Worm (Caenorhabditis elegans) whole organism, L3 larva: ENCODE measurements around the gene let-19.

Experiments
- R02D3.7 ChIP-seq: fragments of 150-350 bp; optimal IDR thresholded peaks from 2 replicates; lab custom pipeline; 2014; ENCODE audit warnings: missing biosample characterization, missing genetic modification characterization
- aly-2 ChIP-seq: fragments of 150-350 bp; optimal IDR thresholded peaks from 2 replicates; lab custom pipeline; 2014; ENCODE audit warnings: missing biosample characterization, missing genetic modification characterization
- ama-1 ChIP-seq: fragments of 150-350 bp; optimal IDR thresholded peaks from 2 replicates; lab custom pipeline; 2018
- ceh-16 ChIP-seq: sonication (generic microtip); optimal IDR thresholded peaks from 2 replicates; lab custom pipeline; 2017; ENCODE audit warnings: missing biosample characterization, missing genetic modification characterization
- ceh-82 ChIP-seq: fragments of 150-350 bp; optimal IDR thresholded peaks from 2 replicates; lab custom pipeline; 2014; ENCODE audit warnings: missing biosample characterization, missing genetic modification characterization
- ceh-9 ChIP-seq: sonication (generic microtip); optimal IDR thresholded peaks from 2 replicates; lab custom pipeline; 2018; ENCODE audit warnings: missing biosample characterization, missing genetic modification characterization
- egl-5 ChIP-seq: fragments of 150-350 bp; optimal IDR thresholded peaks from 2 replicates; lab custom pipeline; 2017; ENCODE audit warnings: missing biosample characterization, missing genetic modification reagents, missing genetic modification characterization, inconsistent platforms
- elt-1 ChIP-seq: fragments of 150-350 bp; optimal IDR thresholded peaks from 2 replicates; lab custom pipeline; 2014; ENCODE audit warnings: missing biosample characterization, missing genetic modification characterization
- elt-2 ChIP-seq: sonication (generic microtip); optimal IDR thresholded peaks from 2 replicates; lab custom pipeline; 2016; ENCODE audit warnings: missing genetic modification reagents, mild to moderate bottlenecking, missing genetic modification characterization, missing compliant biosample characterization
- eor-1 ChIP-seq, 2 experiments: fragments of 150-350 bp; optimal IDR thresholded peaks; 2 replicates each; lab custom pipeline; 2014 to 2018; ENCODE audit warnings: missing biosample characterization in 2 of 2, missing genetic modification characterization in 2 of 2
- fkh-10 ChIP-seq: sonication (generic microtip); optimal IDR thresholded peaks from 2 replicates; lab custom pipeline; 2017; ENCODE audit warnings: missing biosample characterization, missing genetic modification reagents, missing genetic modification characterization
- fos-1 ChIP-seq: fragments of 150-350 bp; optimal IDR thresholded peaks from 2 replicates; lab custom pipeline; 2014; ENCODE audit warnings: missing biosample characterization, missing genetic modification characterization
- lin-15B ChIP-seq: fragments of 150-350 bp; optimal IDR thresholded peaks from 2 replicates; lab custom pipeline; 2014; ENCODE audit warnings: missing biosample characterization, missing genetic modification characterization
- lin-39 ChIP-seq: fragments of 150-350 bp; optimal IDR thresholded peaks from 2 replicates; lab custom pipeline; 2018; ENCODE audit warnings: missing biosample characterization, missing genetic modification reagents, missing genetic modification characterization
- lsy-12 ChIP-seq: sonication (generic microtip); optimal IDR thresholded peaks from 2 replicates; lab custom pipeline; 2016; ENCODE audit warnings: mild to moderate bottlenecking, missing genetic modification characterization, missing compliant biosample characterization
- mdl-1 ChIP-seq: fragments of 150-350 bp; optimal IDR thresholded peaks from 2 replicates; lab custom pipeline; 2014; ENCODE audit warnings: missing biosample characterization, missing genetic modification characterization
- mml-1 ChIP-seq: fragments of 150-350 bp; sonication (generic microtip); optimal IDR thresholded peaks from 3 replicates; lab custom pipeline; 2014; ENCODE audit warnings: missing biosample characterization, missing genetic modification characterization
- nhr-11 ChIP-seq: fragments of 150-350 bp; optimal IDR thresholded peaks from 2 replicates; lab custom pipeline; 2014; ENCODE audit warnings: missing biosample characterization, missing genetic modification characterization
- nhr-12 ChIP-seq: fragments of 150-350 bp; optimal IDR thresholded peaks from 2 replicates; lab custom pipeline; 2014; ENCODE audit warnings: missing biosample characterization, missing genetic modification characterization
- nhr-23 ChIP-seq: fragments of 150-350 bp; optimal IDR thresholded peaks from 2 replicates; lab custom pipeline; 2014; ENCODE audit warnings: missing biosample characterization, missing genetic modification reagents, missing genetic modification characterization
- nhr-237 ChIP-seq: fragments of 150-350 bp; optimal IDR thresholded peaks from 2 replicates; lab custom pipeline; 2014; ENCODE audit warnings: missing biosample characterization, missing genetic modification characterization
- nhr-25 ChIP-seq: sonication (generic microtip); optimal IDR thresholded peaks from 2 replicates; lab custom pipeline; 2017; ENCODE audit warnings: missing biosample characterization, missing genetic modification characterization
- nhr-43 ChIP-seq: sonication (generic microtip); optimal IDR thresholded peaks from 2 replicates; lab custom pipeline; 2016; ENCODE audit warnings: mild to moderate bottlenecking, missing genetic modification characterization, missing compliant biosample characterization; ENCODE audit not compliant: poor library complexity, severe bottlenecking
- nhr-76 ChIP-seq: fragments of 150-350 bp; sonication (generic microtip); optimal IDR thresholded peaks from 5 replicates; lab custom pipeline; 2014; ENCODE audit warnings: missing biosample characterization, missing genetic modification characterization
- nhr-77 ChIP-seq: fragments of 150-350 bp; optimal IDR thresholded peaks from 2 replicates; lab custom pipeline; 2014; ENCODE audit warnings: missing biosample characterization, missing genetic modification characterization
- pha-4 ChIP-seq: fragments of 150-350 bp; optimal IDR thresholded peaks from 2 replicates; lab custom pipeline; 2014; ENCODE audit warnings: missing biosample characterization, missing genetic modification reagents, missing genetic modification characterization
- pqm-1 ChIP-seq: fragments of 150-350 bp; optimal IDR thresholded peaks from 2 replicates; lab custom pipeline; 2017; ENCODE audit warnings: missing biosample characterization, missing genetic modification characterization, inconsistent platforms
- sea-2 ChIP-seq: fragments of 150-350 bp; sonication (generic microtip); optimal IDR thresholded peaks from 4 replicates; lab custom pipeline; 2014; ENCODE audit warnings: missing biosample characterization, missing genetic modification reagents, missing genetic modification characterization
- skn-1 ChIP-seq: fragments of 150-350 bp; optimal IDR thresholded peaks from 2 replicates; lab custom pipeline; 2014; ENCODE audit warnings: missing biosample characterization, missing genetic modification characterization
- tbx-2 ChIP-seq: sonication (generic microtip); optimal IDR thresholded peaks from 2 replicates; lab custom pipeline; 2016; ENCODE audit warnings: mild to moderate bottlenecking, missing genetic modification characterization, missing compliant biosample characterization
- unc-39 ChIP-seq: sonication (generic microtip); optimal IDR thresholded peaks from 4 replicates; lab custom pipeline; 2017; ENCODE audit warnings: missing biosample characterization, missing genetic modification characterization
- unc-62 ChIP-seq: fragments of 150-350 bp; sonication (generic microtip); optimal IDR thresholded peaks from 4 replicates; lab custom pipeline; 2014; ENCODE audit warnings: missing biosample characterization, missing genetic modification reagents, missing genetic modification characterization
- zag-1 ChIP-seq: fragments of 150-350 bp; optimal IDR thresholded peaks from 2 replicates; lab custom pipeline; 2014; ENCODE audit warnings: missing biosample characterization, missing genetic modification characterization
- ztf-4 ChIP-seq: fragments of 150-350 bp; optimal IDR thresholded peaks from 2 replicates; lab custom pipeline; 2014; ENCODE audit warnings: missing biosample characterization, missing genetic modification characterization

let-19 gene

DNA sequence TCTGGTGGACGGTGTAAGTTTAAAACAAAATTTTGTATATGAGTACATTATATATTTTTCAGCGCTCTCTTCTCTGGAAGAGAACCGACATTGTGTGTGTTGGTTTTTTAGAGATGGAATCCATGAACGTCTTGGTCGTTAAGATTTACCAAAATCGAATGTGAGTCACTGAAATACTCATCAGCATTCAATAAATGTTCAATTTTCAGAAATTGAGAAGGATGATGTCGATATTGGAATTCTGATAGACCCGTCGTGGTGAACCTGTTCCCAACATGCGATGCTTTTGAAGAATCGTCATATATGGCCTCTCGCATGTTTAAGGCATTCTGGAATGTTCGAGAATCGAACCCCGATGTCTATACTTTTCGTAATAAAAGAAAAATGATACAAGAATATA, 18.0 kb downstream of the let-19 start:
- TF ChIP-seq skn-1 (tag; lab: Kevin White, UChicago) (no peak), lsy-12 (peak; percentile 21), ceh-16 (tag; lab: Kevin White, UChicago) (no peak), lin-15B (tag; lab: Kevin White, UChicago) (no peak)

DNA sequence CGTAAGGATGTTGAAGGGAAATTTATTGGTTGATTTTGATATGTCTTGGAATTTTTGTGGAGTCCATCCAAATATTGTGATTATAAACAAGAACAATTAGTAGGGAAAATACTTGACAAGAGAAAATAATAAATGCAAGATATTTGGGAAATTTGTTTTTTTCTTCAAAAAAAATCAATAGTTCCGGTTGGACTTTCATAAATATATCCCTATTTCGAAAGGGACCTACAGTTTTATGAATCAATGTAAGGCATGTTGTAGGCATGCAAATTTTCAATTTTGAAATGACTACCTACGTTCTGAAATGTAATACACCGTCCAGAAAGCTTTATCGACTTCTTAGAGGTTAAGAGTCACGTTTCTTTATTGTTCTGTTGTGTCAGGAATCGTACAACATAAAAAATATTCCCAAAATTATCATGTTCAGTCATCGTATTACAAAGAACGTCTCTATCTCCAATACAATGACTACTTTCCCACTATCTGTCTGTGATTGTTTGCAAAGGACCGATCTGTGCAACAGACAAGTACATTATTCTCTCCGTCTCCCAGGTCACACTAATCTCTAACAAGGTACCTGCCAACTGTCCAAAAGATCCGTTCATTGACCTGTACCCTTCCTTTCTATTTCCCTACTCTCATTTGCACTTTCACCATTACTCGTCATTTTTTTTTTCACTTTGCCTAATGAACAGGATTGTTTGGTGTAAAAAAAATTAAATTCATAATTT, 19.2 kb downstream of the let-19 start, which contains the start of gene F07H5.13:
TSS of gene F07H5.13 (plus strand) at position 730 of the 731 bp plus-strand sequence.
- TF ChIP-seq ztf-4 (tag; lab: Kevin White, UChicago) (peak; percentile 71), unc-39 (tag; lab: Kevin White, UChicago) (no peak), nhr-237 (tag; lab: Kevin White, UChicago) (no peak), sea-2 (GFP tag; lab: Kevin White, UChicago) (no peak), skn-1 (tag; lab: Kevin White, UChicago) (no peak), nhr-43 (tag; lab: Kevin White, UChicago) (peak; percentile 87), ceh-16 (tag; lab: Kevin White, UChicago) (no peak), elt-2 (tag; lab: Kevin White, UChicago) (peak; percentile 48), pha-4 (tag; lab: Kevin White, UChicago) (peak; percentile 30), ceh-82 (tag; lab: Kevin White, UChicago) (no peak), ama-1 (lab: Kevin White, UChicago) (peak; percentile 94), pqm-1 (tag; lab: Kevin White, UChicago) (no peak), nhr-23 (tag; lab: Kevin White, UChicago) (peak; percentile 17), nhr-76 (no peak), fkh-10 (GFP tag; lab: Kevin White, UChicago) (no peak), aly-2 (tag; lab: Kevin White, UChicago) (no peak), mdl-1 (tag; lab: Kevin White, UChicago) (no peak), lin-39 (tag; lab: Kevin White, UChicago) (no peak), lsy-12 (peak; percentile 70), mml-1 (tag; lab: Kevin White, UChicago) (no peak), nhr-25 (tag; lab: Kevin White, UChicago) (peak; percentile 58), unc-62 (GFP tag; lab: Kevin White, UChicago) (no peak), nhr-11 (no peak), nhr-12 (tag; lab: Kevin White, UChicago) (no peak), R02D3.7 (no peak), lin-15B (tag; lab: Kevin White, UChicago) (no peak), zag-1 (tag; lab: Kevin White, UChicago) (no peak), elt-1 (tag; lab: Kevin White, UChicago) (peak; percentile 2), tbx-2 (tag; lab: Kevin White, UChicago) (peak; percentile 52), nhr-77 (tag; lab: Kevin White, UChicago) (peak; percentile 17)

DNA sequence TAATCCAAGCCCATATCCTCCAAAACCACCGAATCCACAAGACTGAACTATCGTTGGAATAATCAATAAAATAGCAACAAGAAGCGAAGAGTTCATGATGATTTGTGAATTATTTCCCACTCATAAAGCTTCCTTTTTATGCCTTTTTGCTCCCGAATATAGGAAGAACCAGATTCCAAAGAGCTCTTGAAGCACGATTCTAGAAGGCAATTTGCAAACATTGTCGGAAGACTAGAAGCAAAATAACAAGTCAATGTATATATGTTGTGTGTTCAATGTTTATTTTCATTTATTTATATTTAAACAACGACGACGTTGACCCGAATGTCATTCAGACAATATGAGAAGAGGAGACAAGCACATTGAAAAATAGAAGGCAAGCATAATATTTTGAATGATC, 21.9 kb downstream of the let-19 start, which contains the start of gene idpa-2:
TSS of gene idpa-2 (minus strand) at position 101 of the 400 bp plus-strand sequence.
- TF ChIP-seq lsy-12 = no peak

DNA sequence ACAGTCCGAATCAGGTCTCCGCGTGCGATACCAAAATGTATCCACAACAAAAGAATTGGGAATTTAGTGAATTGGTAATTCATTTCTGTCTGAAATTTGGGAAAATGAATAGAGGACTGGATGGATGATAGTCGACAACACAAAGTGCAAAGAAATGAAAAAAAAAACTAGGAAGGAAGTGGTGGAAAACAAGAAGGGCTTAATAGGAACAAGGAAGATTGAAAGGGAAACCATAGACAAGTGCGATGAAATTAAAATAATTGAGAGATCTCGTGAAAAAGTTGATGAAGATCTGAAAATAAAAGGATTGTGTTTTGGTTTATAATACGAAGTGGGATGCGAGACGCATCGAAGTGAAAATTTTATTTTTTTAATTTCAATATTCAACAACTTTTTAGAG, 23.3 kb downstream of the let-19 start, which contains the start of gene F07H5.7:
TSS of gene F07H5.7 (minus strand) at position 101 of the 400 bp plus-strand sequence.
- TF ChIP-seq ceh-9 = no peak

DNA sequence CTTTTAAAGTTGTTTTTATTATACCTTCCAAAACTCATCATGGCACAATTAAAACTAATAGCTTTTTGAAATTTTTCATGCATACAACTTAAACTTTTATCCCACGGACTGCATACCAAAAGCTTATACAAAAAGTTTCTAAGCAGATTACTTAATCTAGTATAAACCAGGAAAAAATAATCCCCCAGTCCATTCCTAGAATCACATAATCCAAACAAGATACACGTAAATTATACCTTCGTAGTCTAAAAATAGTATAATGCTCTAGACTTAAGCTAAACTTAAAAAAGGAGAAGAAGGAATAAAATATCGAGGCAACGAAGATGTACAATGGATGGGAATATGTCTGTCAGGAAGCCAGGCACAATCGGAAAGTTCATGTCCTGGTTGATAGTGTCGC, 24.5 kb downstream of the let-19 start:
- TF ChIP-seq nhr-25 (tag; lab: Kevin White, UChicago) = no peak
- TF ChIP-seq eor-1 (tag; optimal IDR thresholded peaks at IDR 0.05; lab: Kevin White, UChicago) = no peak
- TF ChIP-seq egl-5 (tag; lab: Kevin White, UChicago) = no peak
- TF ChIP-seq pqm-1 (tag; lab: Kevin White, UChicago) = no peak
- TF ChIP-seq nhr-76 = no peak
- TF ChIP-seq fos-1 (tag; lab: Kevin White, UChicago) = no peak
- no peak for TF ChIP-seq unc-62 (GFP tag; lab: Kevin White, UChicago)
- TF ChIP-seq fkh-10 (GFP tag; lab: Kevin White, UChicago) = no peak
